Worm (Caenorhabditis elegans) whole organism, young adult: ENCODE measurements around the gene srg-64.

Experiments
- ceh-100 ChIP-seq: fragments of 200-800 bp; sonication (Bioruptor generic); IDR thresholded peaks from 2 replicates; pipeline ENCODE4 v1.3.6; 2022; ENCODE audit warnings: missing genetic modification reagents, missing genetic modification characterization, missing compliant biosample characterization
- dpl-1 ChIP-seq: fragments of 150-350 bp; optimal IDR thresholded peaks from 2 replicates; lab custom pipeline; 2014; ENCODE audit warnings: missing biosample characterization, missing genetic modification reagents, missing genetic modification characterization
- hsf-1 ChIP-seq: fragments of 200-800 bp; sonication (Bioruptor generic); IDR thresholded peaks from 2 replicates; pipeline ENCODE4 v1.3.6; 2022; ENCODE audit warnings: missing genetic modification reagents, missing genetic modification characterization, missing compliant biosample characterization
- lir-1 ChIP-seq: fragments of 200-800 bp; sonication (Bioruptor generic); conservative IDR thresholded peaks from 2 replicates; pipeline ENCODE4 v1.3.6; 2022; ENCODE audit warnings: missing genetic modification reagents, missing genetic modification characterization, missing compliant biosample characterization
- nfya-1 ChIP-seq: sonication (generic microtip); optimal IDR thresholded peaks from 2 replicates; lab custom pipeline; 2017; ENCODE audit warnings: antibody characterized with exemption, missing compliant biosample characterization, missing genetic modification characterization, borderline replicate concordance; ENCODE audit not compliant: insufficient read depth
- snpc-4 ChIP-seq, 5 experiments: fragments of 150-350 bp in 1 of 5; sonication (generic microtip) in 4 of 5; optimal IDR thresholded peaks; 2 replicates each; lab custom pipeline; 2014 to 2018; ENCODE audit warnings: missing genetic modification characterization in 5 of 5, missing biosample characterization in 3 of 5, antibody characterized with exemption in 2 of 5, mild to moderate bottlenecking in 2 of 5, missing compliant biosample characterization in 2 of 5, missing genotype in 2 of 5, moderate library complexity in 2 of 5, missing genetic modification reagents in 1 of 5

DNA sequence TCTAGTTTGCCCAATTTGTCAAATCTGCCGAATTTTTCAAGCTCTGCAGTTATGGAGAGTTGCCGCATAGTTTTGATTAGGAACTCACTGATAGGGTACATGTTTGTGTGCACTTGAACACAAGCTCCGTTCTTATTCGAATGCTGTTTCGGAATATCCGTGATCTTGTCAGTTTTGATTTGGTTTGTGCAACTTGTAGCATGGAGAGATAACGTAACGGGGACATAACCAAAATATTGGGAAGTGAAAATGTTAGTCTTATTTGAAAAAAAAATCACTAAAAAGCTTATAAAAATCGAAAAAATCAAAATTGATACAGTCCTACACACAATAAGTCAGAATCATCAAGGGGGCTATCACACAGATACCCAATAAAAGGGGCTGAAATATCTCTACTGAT is 41.6 kb upstream of the srg-64 start, which contains the start of gene Y7A5A.24:
- TF ChIP-seq lir-1 (GFP tag; lab: Robert Waterston, UW): no peak
- TF ChIP-seq nfya-1: no peak
- no peak for TF ChIP-seq hsf-1 (GFP tag; lab: Robert Waterston, UW)
- TF ChIP-seq snpc-4 (GFP tag; optimal IDR thresholded peaks at IDR 0.05; lab: Kevin White, UChicago): no peak
- TF ChIP-seq snpc-4 (tag; optimal IDR thresholded peaks at IDR 0.05; lab: Kevin White, UChicago): no peak
- TF ChIP-seq dpl-1 (GFP tag; lab: Kevin White, UChicago): no peak
- no peak for TF ChIP-seq ceh-100 (GFP tag; lab: Robert Waterston, UW)
